Fruit fly (Drosophila melanogaster) S2 (cell line): ENCODE data around the gene wdb.

Experiments used
- CG8478 ChIP-seq: fragments of >200 bp; optimal IDR thresholded peaks from 2 replicates; lab custom pipeline; 2018
- CTCF ChIP-seq, 2 experiments: fragments of >200 bp; optimal IDR thresholded peaks; 2 replicates each; lab custom pipeline; 2018

Gene wdb

dm6 chr3R:27557970-27558659 is 23.9 kb downstream of the wdb start:
- TF ChIP-seq CTCF (optimal IDR thresholded peaks at IDR 0.05; lab: Kevin White, UChicago) = no peak
- no peak for TF ChIP-seq CG8478 (lab: Kevin White, UChicago)

dm6 chr3R:27556972-27557371 is 25.1 kb downstream of the wdb start:
- TF ChIP-seq CTCF (optimal IDR thresholded peaks at IDR 0.05; lab: Kevin White, UChicago) (no peak), CG8478 (lab: Kevin White, UChicago) (no peak)

- TF ChIP-seq CG8478 (lab: Kevin White, UChicago) = no peak
- TF ChIP-seq CTCF (optimal IDR thresholded peaks at IDR 0.05; lab: Kevin White, UChicago) = no peak
Observed at dm6 chr3R:27556466-27556865, 25.6 kb downstream of the wdb start.

DNA sequence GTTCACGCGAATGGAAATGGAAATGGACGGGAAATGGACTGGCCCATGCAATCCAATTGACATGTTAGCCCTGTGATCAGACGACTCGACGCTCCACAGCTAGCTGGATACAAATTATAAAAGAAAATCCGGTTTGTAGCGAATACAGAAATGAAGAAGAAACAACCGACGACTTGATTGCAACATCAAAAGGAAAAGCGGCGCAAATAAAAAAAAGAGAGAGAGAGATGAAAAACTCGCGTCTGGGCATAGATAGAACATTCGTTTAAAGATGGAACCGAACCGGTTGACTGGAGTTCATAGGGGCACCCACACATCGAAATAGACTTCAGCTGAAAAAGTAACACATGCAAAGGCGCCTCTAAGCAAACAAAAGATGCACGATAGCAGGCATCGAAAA is 26.2 kb downstream of the wdb start:
- TF ChIP-seq CTCF (optimal IDR thresholded peaks at IDR 0.05; lab: Kevin White, UChicago) (no peak), CG8478 (lab: Kevin White, UChicago) (no peak)

DNA sequence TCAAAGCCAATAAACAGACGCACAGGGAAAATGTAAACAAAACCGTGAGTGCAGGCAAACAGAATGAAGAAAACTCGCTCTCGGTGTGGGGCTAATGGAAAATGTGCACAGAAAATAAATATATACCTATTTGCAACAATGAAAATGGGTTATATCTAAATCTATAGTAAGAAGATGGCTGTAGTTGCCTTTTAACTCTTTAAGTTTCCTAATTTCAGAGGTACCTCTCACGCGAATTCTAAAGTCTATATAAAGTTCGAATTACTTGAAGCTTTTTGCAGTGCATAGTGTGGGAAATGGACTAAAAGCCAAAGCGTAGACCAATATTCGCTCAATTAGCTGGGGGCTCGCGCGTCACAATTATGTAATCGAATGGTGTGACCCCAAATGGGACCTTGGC is 27.1 kb downstream of the wdb start:
- TF ChIP-seq CTCF (optimal IDR thresholded peaks at IDR 0.05; lab: Kevin White, UChicago) (no peak), CG8478 (lab: Kevin White, UChicago) (no peak)

DNA sequence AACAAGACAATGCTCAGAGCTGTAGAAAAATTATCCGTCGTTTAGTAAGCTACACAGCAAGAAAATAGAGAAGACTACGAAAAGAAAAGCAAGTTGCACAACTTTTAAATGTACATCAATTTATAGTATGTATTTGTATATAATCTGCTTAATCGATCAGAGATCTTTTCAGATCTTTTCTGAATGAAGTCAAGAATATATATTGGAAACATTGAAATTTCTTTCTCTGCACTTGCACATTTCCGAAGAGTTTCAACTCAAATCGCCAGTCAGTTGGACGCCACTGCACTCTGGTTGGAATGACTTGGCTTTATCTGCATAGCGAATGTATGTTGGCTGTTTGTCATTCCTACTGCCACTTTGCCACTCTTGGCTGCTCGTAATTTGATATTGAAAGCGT is 28.1 kb downstream of the wdb start:
- TF ChIP-seq CG8478 (lab: Kevin White, UChicago) = no peak
- no peak for TF ChIP-seq CTCF (optimal IDR thresholded peaks at IDR 0.05; lab: Kevin White, UChicago)

DNA sequence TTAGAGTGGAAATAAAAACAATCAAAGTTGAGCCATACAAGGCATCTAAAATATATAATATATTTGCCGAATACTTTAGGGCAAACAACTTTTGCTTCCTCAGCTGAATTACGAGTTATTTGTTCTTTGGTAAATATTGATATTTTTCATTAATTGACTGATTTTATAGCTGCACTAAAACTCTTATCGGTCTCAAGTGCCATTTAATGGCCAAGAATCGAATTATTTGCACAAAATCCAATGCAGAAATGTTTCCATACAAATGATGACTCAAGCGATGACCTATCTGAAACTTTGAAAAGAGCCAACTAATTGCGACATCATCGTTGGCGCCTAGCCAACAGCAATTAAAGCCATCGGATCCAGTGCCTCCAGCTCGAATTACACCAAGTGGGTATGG is 28.7 kb downstream of the wdb start:
- TF ChIP-seq CG8478 (lab: Kevin White, UChicago) (no peak), CTCF (optimal IDR thresholded peaks at IDR 0.05; lab: Kevin White, UChicago) (no peak)

DNA sequence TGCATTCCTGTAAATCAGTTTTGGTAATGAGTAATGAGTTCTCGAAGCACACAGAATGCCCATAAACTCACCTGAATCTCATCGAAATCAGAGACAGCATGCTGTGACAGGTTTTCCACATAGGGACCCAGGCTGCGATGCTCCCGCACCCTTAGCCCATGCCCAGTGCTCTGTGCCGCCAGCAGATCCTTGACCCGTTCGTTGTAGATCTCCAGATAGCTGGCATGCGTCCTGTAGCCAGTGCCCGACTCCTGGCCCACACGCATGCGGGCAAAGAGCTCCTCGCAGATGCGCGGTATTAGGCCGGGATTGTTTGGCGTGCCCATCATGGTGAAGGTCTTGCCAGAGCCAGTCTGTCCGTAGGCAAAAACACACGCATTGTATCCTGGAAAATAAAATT is 29.3 kb downstream of the wdb start:
- no peak for TF ChIP-seq CG8478 (lab: Kevin White, UChicago)
- TF ChIP-seq CTCF (optimal IDR thresholded peaks at IDR 0.05; lab: Kevin White, UChicago) = no peak

- no peak for TF ChIP-seq CG8478 (lab: Kevin White, UChicago)
- TF ChIP-seq CTCF (optimal IDR thresholded peaks at IDR 0.05; lab: Kevin White, UChicago) = peak in 1 of 2 experiments; percentile 83
Observed at dm6 chr3R:27547378-27547949, 34.6 kb downstream of the wdb start.

DNA sequence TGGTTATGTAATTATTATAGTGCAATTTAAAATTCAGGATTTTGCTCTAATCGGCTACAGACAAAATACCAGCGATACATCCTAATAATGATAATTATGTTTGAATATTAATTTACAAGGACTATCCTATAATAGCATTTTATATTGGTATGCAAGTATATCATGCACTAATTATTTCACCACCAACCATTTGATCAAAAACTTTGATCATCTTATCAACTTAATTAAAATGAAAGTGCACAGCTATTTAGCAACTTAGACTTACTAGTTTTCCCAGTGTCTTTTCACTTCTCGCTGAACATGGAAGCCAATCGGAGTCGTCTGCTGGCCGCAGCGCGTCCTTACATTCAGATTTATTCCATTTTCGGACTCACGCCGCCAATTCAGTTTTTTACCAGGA is 36.3 kb downstream of the wdb start, which contains the start of gene Gr98d:
TSS of gene Gr98d (plus strand) at position 301 of the 400 bp plus-strand sequence.
- TF ChIP-seq CG8478 (lab: Kevin White, UChicago) (no peak), CTCF (optimal IDR thresholded peaks at IDR 0.05; lab: Kevin White, UChicago) (no peak)

- TF ChIP-seq CG8478 (lab: Kevin White, UChicago) (no peak), CTCF (optimal IDR thresholded peaks at IDR 0.05; lab: Kevin White, UChicago) (no peak)
Observed at dm6 chr3R:27544143-27544542, 37.9 kb downstream of the wdb start, which contains the start of gene Gr98c. Gene Gr98c, plus strand, starts transcription at chr3R:27544443.

- TF ChIP-seq CTCF (optimal IDR thresholded peaks at IDR 0.05; lab: Kevin White, UChicago) (no peak), CG8478 (lab: Kevin White, UChicago) (no peak)
Observed at dm6 chr3R:27542197-27542596, 39.8 kb downstream of the wdb start, which contains the start of gene Gr98b. Gene Gr98b, plus strand, starts transcription at chr3R:27542497.

DNA sequence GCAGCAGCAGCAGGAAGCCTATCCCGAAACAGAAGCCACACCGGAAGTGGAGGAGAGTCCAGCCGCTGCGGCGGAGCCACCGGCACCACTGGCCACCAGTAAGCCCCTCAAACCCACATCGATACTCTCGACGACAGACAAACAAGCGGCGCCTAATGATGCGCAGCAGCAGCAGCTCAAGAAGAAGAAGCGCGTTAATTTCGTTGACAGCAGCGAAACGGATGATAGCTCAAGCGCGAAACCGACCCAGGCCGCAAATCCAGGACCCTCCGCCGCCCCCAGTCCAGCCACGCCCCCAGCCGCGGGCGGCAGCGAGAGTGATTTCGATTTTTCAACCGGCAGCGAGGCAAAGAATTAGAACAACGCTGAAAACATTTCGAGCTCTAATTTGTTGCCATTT is 48.8 kb downstream of the wdb start:
- TF ChIP-seq CG8478 (lab: Kevin White, UChicago) (no peak), CTCF (optimal IDR thresholded peaks at IDR 0.05; lab: Kevin White, UChicago) (no peak)

DNA sequence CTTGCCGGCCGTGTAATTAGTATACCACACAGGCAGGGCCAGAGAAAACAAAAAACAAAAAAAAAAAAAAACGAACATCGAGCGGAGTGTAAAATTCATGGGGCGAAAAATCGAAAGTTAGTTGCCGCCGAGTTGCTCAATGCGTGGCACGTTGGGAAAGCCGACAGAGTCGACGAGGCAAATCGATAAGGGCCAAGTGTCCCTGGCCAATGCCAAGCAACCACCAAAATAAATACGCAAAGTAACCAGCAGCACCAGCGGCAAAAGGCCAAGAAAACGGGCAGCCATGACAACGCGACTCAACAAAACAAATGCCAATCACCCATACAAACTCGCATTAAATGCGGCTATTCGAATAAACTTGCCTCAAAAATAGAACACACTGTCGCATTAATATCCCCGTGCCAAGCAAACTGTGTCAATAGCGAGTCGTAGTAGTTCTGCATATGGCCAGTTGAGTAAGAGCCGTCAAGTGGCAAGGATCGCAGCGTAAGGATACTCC is 61.6 kb downstream of the wdb start, which contains the start of gene CG12885:
TSS of gene CG12885 (plus strand) at position 452 of the 502 bp plus-strand sequence.
- TF ChIP-seq CG8478 (lab: Kevin White, UChicago) (no peak), CTCF (optimal IDR thresholded peaks at IDR 0.05; lab: Kevin White, UChicago) (no peak)

DNA sequence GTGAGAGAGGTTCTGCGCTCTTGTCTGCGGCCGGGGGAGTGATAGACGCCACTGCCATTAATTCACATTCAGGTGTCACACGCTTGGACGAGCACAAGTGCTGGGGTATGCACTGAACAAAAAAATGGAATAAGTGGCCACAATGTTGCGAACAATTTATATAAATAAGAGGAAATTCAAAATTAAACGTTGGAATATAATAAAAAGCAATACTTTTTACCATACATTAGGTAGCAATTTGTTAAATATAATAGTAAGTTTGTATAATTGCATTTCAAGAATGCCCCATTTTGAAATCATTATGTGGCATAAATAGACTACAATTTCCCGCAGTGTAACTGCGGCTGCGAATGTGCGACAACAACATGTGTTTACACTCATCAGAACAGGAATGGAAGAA is 62.2 kb downstream of the wdb start:
- no peak for TF ChIP-seq CTCF (optimal IDR thresholded peaks at IDR 0.05; lab: Kevin White, UChicago)
- no peak for TF ChIP-seq CG8478 (lab: Kevin White, UChicago)
